Fruit fly (Drosophila melanogaster) whole organism, embryonic: ENCODE data around the gene CG10019.
A peak's percentile ranks its signal among the peaks of the same experiment; 100 is the strongest.

Source experiments
- Abd-B ChIP-seq: fragments of 200-800 bp; sonication (Bioruptor generic); optimal IDR thresholded peaks from 2 replicates; lab custom pipeline; 2018; ENCODE audit warnings: missing biosample characterization, mild to moderate bottlenecking, missing genetic modification characterization, moderate library complexity
- BEAF-32 ChIP-seq: fragments of 200-800 bp; sonication (Bioruptor generic); optimal IDR thresholded peaks from 3 replicates; lab custom pipeline; 2017; ENCODE audit warnings: missing biosample characterization, missing genetic modification characterization, mild to moderate bottlenecking, moderate library complexity, missing genetic modification reagents
- CG10267 ChIP-seq: fragments of 200-800 bp; sonication (Bioruptor generic); optimal IDR thresholded peaks from 2 replicates; lab custom pipeline; 2018; ENCODE audit warnings: missing biosample characterization, mild to moderate bottlenecking, missing genetic modification characterization, moderate library complexity
- CG12659 ChIP-seq: fragments of 200-800 bp; sonication (Bioruptor generic); optimal IDR thresholded peaks from 3 replicates; lab custom pipeline; 2017; ENCODE audit warnings: mild to moderate bottlenecking, missing biosample characterization, missing genetic modification reagents, missing genetic modification characterization
- CG13287 ChIP-seq: fragments of 200-800 bp; sonication (Bioruptor generic); IDR thresholded peaks from 2 replicates; pipeline ENCODE4 v1.3.6; 2022; ENCODE audit warnings: missing biosample characterization, missing genetic modification characterization; ENCODE audit not compliant: partially characterized antibody
- CG14710 ChIP-seq: fragments of 200-800 bp; sonication (Bioruptor generic); optimal IDR thresholded peaks from 3 replicates; lab custom pipeline; 2019; ENCODE audit warnings: missing biosample characterization, mild to moderate bottlenecking, missing genetic modification characterization, moderate library complexity
- CG15514 ChIP-seq: fragments of 200-800 bp; sonication (Bioruptor generic); optimal IDR thresholded peaks from 3 replicates; lab custom pipeline; 2017; ENCODE audit warnings: missing biosample characterization, missing genetic modification characterization, mild to moderate bottlenecking, moderate library complexity, missing genetic modification reagents
- CG1603 ChIP-seq: fragments of 200-800 bp; sonication (Bioruptor generic); optimal IDR thresholded peaks from 2 replicates; lab custom pipeline; 2019; ENCODE audit warnings: missing biosample characterization, mild to moderate bottlenecking, missing genetic modification characterization, moderate library complexity
- CG17328 ChIP-seq: fragments of 200-800 bp; sonication (Bioruptor generic); IDR thresholded peaks from 2 replicates; pipeline ENCODE4 v1.3.6; 2022; ENCODE audit warnings: missing biosample characterization, missing genetic modification characterization
- CG17361 ChIP-seq: fragments of 200-800 bp; sonication (Bioruptor generic); IDR thresholded peaks from 3 replicates; pipeline ENCODE4 v1.3.6; 2022; ENCODE audit warnings: missing biosample characterization, missing genetic modification characterization
- CG17385 ChIP-seq: fragments of 200-800 bp; sonication (Bioruptor generic); optimal IDR thresholded peaks from 3 replicates; lab custom pipeline; 2018; ENCODE audit warnings: missing biosample characterization, mild to moderate bottlenecking, missing genetic modification characterization
- CG17568 ChIP-seq: fragments of 200-800 bp; sonication (Bioruptor generic); optimal IDR thresholded peaks from 2 replicates; lab custom pipeline; 2018; ENCODE audit warnings: missing biosample characterization, mild to moderate bottlenecking, missing genetic modification characterization, moderate library complexity
- CG18011 ChIP-seq: fragments of 200-800 bp; sonication (Bioruptor generic); optimal IDR thresholded peaks from 2 replicates; lab custom pipeline; 2017; ENCODE audit warnings: missing biosample characterization, missing genetic modification characterization, mild to moderate bottlenecking, moderate library complexity, missing genotype
- CG3847 ChIP-seq: fragments of 200-800 bp; sonication (Bioruptor generic); IDR thresholded peaks from 2 replicates; pipeline ENCODE4 v1.3.6; 2022; ENCODE audit warnings: missing biosample characterization, missing genetic modification characterization
- CG4617 ChIP-seq: fragments of 200-800 bp; sonication (Bioruptor generic); optimal IDR thresholded peaks from 3 replicates; lab custom pipeline; 2016; ENCODE audit warnings: missing biosample characterization, missing genetic modification characterization, borderline replicate concordance
- CG4854 ChIP-seq: fragments of 200-800 bp; sonication (Bioruptor generic); optimal IDR thresholded peaks from 2 replicates; lab custom pipeline; 2016; ENCODE audit warnings: missing biosample characterization, missing genetic modification characterization, inconsistent platforms
- CG8388 ChIP-seq: fragments of 200-800 bp; sonication (Bioruptor generic); optimal IDR thresholded peaks from 2 replicates; lab custom pipeline; 2019; ENCODE audit warnings: missing biosample characterization, mild to moderate bottlenecking, missing genetic modification characterization, moderate library complexity
- CTCF ChIP-seq: fragments of 200-800 bp; sonication (Bioruptor generic); optimal IDR thresholded peaks from 2 replicates; lab custom pipeline; 2017; ENCODE audit warnings: missing biosample characterization, mild to moderate bottlenecking, missing genetic modification characterization, moderate library complexity
- CoRest ChIP-seq: fragments of 200-800 bp; sonication (Bioruptor generic); optimal IDR thresholded peaks from 3 replicates; lab custom pipeline; 2018; ENCODE audit warnings: missing biosample characterization, mild to moderate bottlenecking, missing genetic modification characterization, moderate library complexity
- D ChIP-seq, 2 experiments: fragments of 200-800 bp in 1 of 2; fragments of >200 bp in 1 of 2; sonication (Bioruptor generic) in 1 of 2; optimal IDR thresholded peaks; 2 replicates in 1 of 2; 3 replicates in 1 of 2; lab custom pipeline; 2017; ENCODE audit warnings: mild to moderate bottlenecking in 1 of 2, missing biosample characterization in 1 of 2, missing genetic modification characterization in 1 of 2, missing genetic modification reagents in 1 of 2
- Deaf1 ChIP-seq: fragments of 200-800 bp; optimal IDR thresholded peaks from 3 replicates; lab custom pipeline; 2019; ENCODE audit warnings: missing biosample characterization, mild to moderate bottlenecking, missing genetic modification characterization, moderate library complexity
- Dll ChIP-seq: fragments of 200-800 bp; sonication (Bioruptor generic); IDR thresholded peaks from 4 replicates; pipeline ENCODE4 v1.3.6; 2022; ENCODE audit warnings: missing biosample characterization, missing genetic modification characterization; ENCODE audit not compliant: partially characterized antibody
- Dp ChIP-seq: fragments of 200-800 bp; sonication (Bioruptor generic); optimal IDR thresholded peaks from 2 replicates; lab custom pipeline; 2018; ENCODE audit warnings: missing biosample characterization, mild to moderate bottlenecking, missing genetic modification characterization, moderate library complexity
- E2f2 ChIP-seq: fragments of 200-800 bp; sonication (Bioruptor generic); IDR thresholded peaks from 2 replicates; pipeline ENCODE4 v1.3.6; 2022; ENCODE audit warnings: missing biosample characterization, missing genetic modification characterization
- HLHmδ ChIP-seq: fragments of 200-800 bp; sonication (Bioruptor generic); optimal IDR thresholded peaks from 2 replicates; lab custom pipeline; 2018; ENCODE audit warnings: missing biosample characterization, mild to moderate bottlenecking, missing genetic modification characterization, moderate library complexity
- HmgZ ChIP-seq: fragments of 200-800 bp; sonication (Bioruptor generic); optimal IDR thresholded peaks from 2 replicates; lab custom pipeline; 2018; ENCODE audit warnings: missing biosample characterization, mild to moderate bottlenecking, missing genetic modification characterization
- Lhr ChIP-seq: fragments of 200-800 bp; sonication (Bioruptor generic); optimal IDR thresholded peaks from 3 replicates; lab custom pipeline; 2017; ENCODE audit warnings: mild to moderate bottlenecking, missing biosample characterization, missing genetic modification reagents, missing genetic modification characterization
- MBD-R2 ChIP-seq: fragments of 200-800 bp; sonication (Bioruptor generic); IDR thresholded peaks from 2 replicates; pipeline ENCODE4 v1.3.6; 2022; ENCODE audit warnings: missing biosample characterization, missing genetic modification characterization
- Meics ChIP-seq: fragments of 200-800 bp; sonication (Bioruptor generic); optimal IDR thresholded peaks from 2 replicates; lab custom pipeline; 2017; ENCODE audit warnings: missing biosample characterization, mild to moderate bottlenecking, missing genetic modification characterization
- Nf-YC ChIP-seq: fragments of 200-800 bp; optimal IDR thresholded peaks from 3 replicates; lab custom pipeline; 2019; ENCODE audit warnings: missing biosample characterization, mild to moderate bottlenecking, missing genetic modification characterization, moderate library complexity
- Sox102F ChIP-seq: fragments of 200-800 bp; sonication (Bioruptor generic); optimal IDR thresholded peaks from 2 replicates; lab custom pipeline; 2018; ENCODE audit warnings: missing biosample characterization, mild to moderate bottlenecking, missing genetic modification characterization, moderate library complexity
- Ssrp ChIP-seq: fragments of 200-800 bp; sonication (Bioruptor generic); optimal IDR thresholded peaks from 2 replicates; lab custom pipeline; 2018; ENCODE audit warnings: missing biosample characterization, mild to moderate bottlenecking, missing genetic modification characterization, moderate library complexity
- crp ChIP-seq, 2 experiments: fragments of 200-800 bp; sonication (Bioruptor generic); optimal IDR thresholded peaks; 2 replicates in 1 of 2; 3 replicates in 1 of 2; lab custom pipeline; 2017; ENCODE audit warnings: missing biosample characterization in 2 of 2, missing genetic modification characterization in 2 of 2, mild to moderate bottlenecking in 1 of 2, moderate library complexity in 1 of 2
- eve ChIP-seq, 2 experiments: fragments of >200 bp; optimal IDR thresholded peaks; 2 replicates each; lab custom pipeline; 2017; ENCODE audit warnings: missing biosample characterization in 2 of 2, missing genetic modification characterization in 2 of 2
- gfzf ChIP-seq: fragments of 200-800 bp; sonication (Bioruptor generic); optimal IDR thresholded peaks from 2 replicates; lab custom pipeline; 2016; ENCODE audit warnings: missing biosample characterization, mild to moderate bottlenecking, missing genetic modification characterization, moderate library complexity
- nmo ChIP-seq: fragments of 200-800 bp; sonication (Bioruptor generic); optimal IDR thresholded peaks from 2 replicates; lab custom pipeline; 2018; ENCODE audit warnings: missing biosample characterization, mild to moderate bottlenecking, missing genetic modification characterization, moderate library complexity
- phol ChIP-seq: fragments of 200-800 bp; sonication (Bioruptor generic); optimal IDR thresholded peaks from 3 replicates; lab custom pipeline; 2018; ENCODE audit warnings: missing biosample characterization, mild to moderate bottlenecking, missing genetic modification characterization, moderate library complexity
- pzg ChIP-seq: fragments of 200-800 bp; sonication (Bioruptor generic); optimal IDR thresholded peaks from 3 replicates; lab custom pipeline; 2018; ENCODE audit warnings: missing biosample characterization, mild to moderate bottlenecking, missing genetic modification characterization, moderate library complexity
- ro ChIP-seq: fragments of 200-800 bp; sonication (Bioruptor generic); IDR thresholded peaks from 2 replicates; pipeline ENCODE4 v1.3.6; 2022; ENCODE audit warnings: missing biosample characterization, missing genetic modification characterization
- scrt ChIP-seq: fragments of 200-800 bp; sonication (Bioruptor generic); optimal IDR thresholded peaks from 2 replicates; lab custom pipeline; 2018; ENCODE audit warnings: missing biosample characterization, mild to moderate bottlenecking, missing genetic modification characterization, moderate library complexity
- sd ChIP-seq: fragments of 200-800 bp; sonication (Bioruptor generic); optimal IDR thresholded peaks from 3 replicates; lab custom pipeline; 2018; ENCODE audit warnings: missing biosample characterization, mild to moderate bottlenecking, missing genetic modification characterization, moderate library complexity
- sens ChIP-seq: fragments of 200-800 bp; sonication (Bioruptor generic); peaks from one replicate; lab custom pipeline; 2016; ENCODE audit warnings: missing biosample characterization, missing genetic modification characterization
- stwl ChIP-seq: fragments of 200-800 bp; sonication (Bioruptor generic); optimal IDR thresholded peaks from 3 replicates; lab custom pipeline; 2018; ENCODE audit warnings: missing biosample characterization, mild to moderate bottlenecking, missing genetic modification characterization, moderate library complexity
- sug ChIP-seq: fragments of 200-800 bp; optimal IDR thresholded peaks from 2 replicates; lab custom pipeline; 2019; ENCODE audit warnings: missing biosample characterization, mild to moderate bottlenecking, missing genetic modification characterization, moderate library complexity
- vnd ChIP-seq: fragments of 200-800 bp; sonication (Bioruptor generic); IDR thresholded peaks from 3 replicates; pipeline ENCODE4 v1.3.6; 2022; ENCODE audit warnings: missing biosample characterization, missing genetic modification characterization; ENCODE audit not compliant: partially characterized antibody
- vvl ChIP-seq: fragments of 200-800 bp; sonication (Bioruptor generic); IDR thresholded peaks from 2 replicates; pipeline ENCODE4 v1.3.6; 2022; ENCODE audit warnings: missing biosample characterization, missing genetic modification characterization

Gene CG10019

DNA sequence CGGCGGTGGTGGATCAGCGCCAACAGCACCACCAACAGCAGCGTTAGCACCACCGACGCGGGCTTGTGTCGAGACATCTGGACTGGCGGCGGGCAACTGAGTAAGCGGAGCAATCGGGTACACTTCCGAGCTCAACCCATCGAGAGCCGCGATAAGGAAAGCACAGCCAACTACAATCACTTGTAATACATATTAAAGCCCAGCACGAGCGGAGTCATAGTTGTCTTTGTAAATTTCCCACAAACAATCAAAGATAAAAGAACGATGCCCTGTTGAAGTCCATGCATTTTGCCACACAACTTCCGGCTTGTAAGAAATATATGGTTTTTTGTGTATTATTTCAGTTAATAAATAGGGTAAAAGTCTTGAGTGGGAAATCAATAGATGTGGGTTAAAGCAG lies 23.3 kb upstream of the CG10019 start, which contains the start of gene CG31777:
Gene CG31777 (minus strand): TSS at position 101 of the 400 bp plus-strand sequence.
- TF ChIP-seq Deaf1 (tag; lab: Kevin White, UChicago) (peak; percentile 34), ro (no peak), vnd (GFP tag; lab: Robert Waterston, UW) (0 out of 3 replicates have a peak, but pooled peaks have one; percentile 8)
- TF ChIP-seq, all 482 proteins: peak for 2

dm6 chr2L:3711665-3712064 lies 18.6 kb upstream of the CG10019 start, which contains the start of gene cutlet:
cutlet (minus strand) TSS chr2L:3711748.
- TF ChIP-seq eve (GFP tag; optimal IDR thresholded peaks at IDR 0.05; lab: Kevin White, UChicago) (peak in 1 of 2 experiments; percentile 27), Sox102F (GFP tag; lab: Kevin White, UChicago) (no peak), Meics (GFP tag; lab: Kevin White, UChicago) (peak; percentile 40), HmgZ (peak; percentile 6), D (optimal IDR thresholded peaks at IDR 0.05; lab: Kevin White, UChicago) (no peak), D (GFP tag; optimal IDR thresholded peaks at IDR 0.05; lab: Kevin White, UChicago) (no peak), CG4617 (GFP tag; lab: Kevin White, UChicago) (peak; percentile 6), E2f2 (peak; percentile 91), CG8388 (GFP tag; lab: Kevin White, UChicago) (no peak), gfzf (GFP tag; lab: Kevin White, UChicago) (peak; percentile 25), Ssrp (tag; lab: Kevin White, UChicago) (no peak), Dp (GFP tag; lab: Kevin White, UChicago) (peak; percentile 85), vvl (GFP tag; lab: Robert Waterston, UW) (0 out of 2 replicates have a peak, but pooled peaks have one; percentile 23), Nf-YC (peak; percentile 16), nmo (peak; percentile 24), CG14710 (tag; lab: Kevin White, UChicago) (peak; percentile 31), CG18011 (GFP tag; lab: Kevin White, UChicago) (peak; percentile 97), CG1603 (peak; percentile 28), pzg (GFP tag; lab: Kevin White, UChicago) (peak; percentile 63), crp (GFP tag; optimal IDR thresholded peaks at IDR 0.05; lab: Kevin White, UChicago) (peak; percentile 81 to 97), CG10267 (peak; percentile 6), CG17385 (GFP tag; lab: Kevin White, UChicago) (peak; percentile 75), phol (peak; percentile 99), sug (tag; lab: Kevin White, UChicago) (peak; percentile 25), stwl (peak; percentile 59), CoRest (peak; percentile 31), scrt (GFP tag; lab: Kevin White, UChicago) (no peak), CTCF (GFP tag; lab: Kevin White, UChicago) (peak; percentile 6), Dll (peak; percentile 23; the same call in 1 of the 4 replicates), sens (GFP tag; lab: Kevin White, UChicago) (peak; percentile 63), CG12659 (GFP tag; lab: Kevin White, UChicago) (peak; percentile 34), sd (tag; lab: Kevin White, UChicago) (peak; percentile 74), MBD-R2 (GFP tag; lab: Robert Waterston, UW) (peak; percentile 92), Abd-B (GFP tag; lab: Kevin White, UChicago) (peak; percentile 22), CG17361 (0 out of 3 replicates have a peak, but pooled peaks have one; percentile 8), CG17328 (GFP tag; lab: Robert Waterston, UW) (no peak), CG17568 (no peak), CG13287 (GFP tag; lab: Robert Waterston, UW) (peak; percentile 52; the same call in 1 of the 2 replicates), CG4854 (GFP tag; lab: Kevin White, UChicago) (peak; percentile 85), HLHmδ (GFP tag; lab: Kevin White, UChicago) (no peak), CG3847 (GFP tag; lab: Robert Waterston, UW) (peak; percentile 57), Lhr (GFP tag; lab: Kevin White, UChicago) (peak; percentile 5), BEAF-32 (GFP tag; lab: Kevin White, UChicago) (peak; percentile 48), CG15514 (GFP tag; lab: Kevin White, UChicago) (peak; percentile 33)
